Fruit fly (Drosophila melanogaster) S2 (cell line): ENCODE results near the gene CG15262.

Source experiments
- CG8478 ChIP-seq: fragments of >200 bp; optimal IDR thresholded peaks from 2 replicates; lab custom pipeline; 2018
- CTCF ChIP-seq, 2 experiments: fragments of >200 bp; optimal IDR thresholded peaks; 2 replicates each; lab custom pipeline; 2018

CG15262 gene

DNA sequence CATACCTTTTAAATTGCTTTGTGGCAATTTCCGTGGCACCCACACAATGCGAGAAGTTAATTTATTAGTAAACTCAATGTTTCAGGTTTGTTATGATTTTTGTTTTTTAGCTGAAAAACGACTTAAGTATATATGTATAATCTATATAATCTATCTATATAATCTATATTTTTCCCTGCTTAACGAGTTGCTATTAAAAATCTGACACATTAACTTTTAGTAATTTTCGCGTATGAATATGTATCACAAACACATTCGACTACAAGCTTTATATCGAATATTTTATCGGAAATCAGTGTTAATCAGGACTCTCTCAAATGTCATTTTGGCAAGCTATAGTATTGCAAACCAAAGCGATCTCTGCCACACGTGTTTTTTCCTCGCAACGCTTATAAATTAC is at the start of gene CG15262:
TSS of gene CG15262 (plus strand) at position 301 of the 400 bp plus-strand sequence.
- TF ChIP-seq CG8478 (lab: Kevin White, UChicago), result no peak
- TF ChIP-seq CTCF (optimal IDR thresholded peaks at IDR 0.05; lab: Kevin White, UChicago), result no peak

DNA sequence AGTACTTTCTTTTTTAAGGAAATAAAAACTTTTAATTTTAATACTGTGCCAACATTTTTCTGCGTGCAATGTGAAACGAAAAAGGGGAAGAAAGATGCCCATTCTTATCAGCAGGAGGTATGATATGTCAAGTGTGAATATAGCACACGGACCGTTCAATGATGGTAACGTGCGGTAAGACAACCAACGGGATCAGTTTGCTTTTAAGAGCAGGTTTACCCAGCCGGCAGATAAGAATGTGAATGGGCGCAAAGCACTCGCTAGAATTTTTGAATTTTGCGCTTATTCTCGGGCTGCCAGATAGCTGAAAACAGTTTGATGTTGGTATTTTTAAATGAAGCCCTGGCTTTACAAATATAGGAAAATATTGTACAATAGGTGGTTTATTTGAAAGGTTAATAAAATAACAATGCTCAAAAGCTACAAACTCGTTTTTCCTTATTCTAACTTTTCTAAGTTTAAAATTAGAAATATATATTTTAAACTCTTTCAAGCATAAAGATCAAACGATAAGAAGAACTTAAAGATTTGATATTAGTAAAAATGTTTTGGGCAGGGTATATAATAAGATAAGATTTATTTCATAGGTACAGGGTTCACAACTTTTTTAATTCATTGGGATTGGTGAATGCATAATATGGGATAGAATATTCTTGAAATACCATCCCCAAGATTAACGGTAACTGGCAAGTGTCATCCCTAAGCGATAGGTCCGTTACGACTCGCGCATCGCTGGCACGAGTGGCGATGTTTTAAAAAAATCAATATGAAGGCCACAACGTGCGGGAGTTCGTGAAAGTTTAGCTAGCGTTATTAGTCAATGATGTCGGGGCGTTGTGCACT is 49.2 kb upstream of the CG15262 start, which contains the start of gene dao:
TSS of gene dao (plus strand) at position 717 of the 843 bp plus-strand sequence.
- no peak for TF ChIP-seq CTCF (optimal IDR thresholded peaks at IDR 0.05; lab: Kevin White, UChicago)
- no peak for TF ChIP-seq CG8478 (lab: Kevin White, UChicago)

DNA sequence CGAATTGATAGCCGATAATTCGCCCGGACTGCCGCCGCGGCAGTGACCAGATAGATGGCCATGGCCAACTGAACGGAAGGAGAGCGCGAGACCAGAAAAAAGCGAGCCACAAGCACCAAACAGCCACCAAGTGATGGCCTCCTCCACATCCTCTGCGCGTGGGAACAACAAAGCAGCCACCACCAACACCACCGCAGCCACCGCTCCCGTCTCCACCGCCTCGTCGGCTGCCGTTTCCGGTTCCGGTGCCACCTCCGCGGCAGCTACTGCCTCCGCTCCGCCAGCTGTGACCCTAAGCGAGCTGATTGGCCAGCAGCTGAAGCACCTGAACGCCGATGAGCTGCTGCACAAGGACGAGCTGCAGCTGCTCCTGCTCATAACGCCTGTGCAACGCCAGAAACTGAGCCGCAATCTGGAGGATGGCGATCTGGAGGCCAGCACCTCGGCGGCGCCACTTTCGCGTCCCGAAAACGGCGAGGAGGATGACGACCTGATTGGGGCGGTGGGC is 48.5 kb upstream of the CG15262 start:
- no peak for TF ChIP-seq CG8478 (lab: Kevin White, UChicago)
- TF ChIP-seq CTCF (optimal IDR thresholded peaks at IDR 0.05; lab: Kevin White, UChicago), result no peak

DNA sequence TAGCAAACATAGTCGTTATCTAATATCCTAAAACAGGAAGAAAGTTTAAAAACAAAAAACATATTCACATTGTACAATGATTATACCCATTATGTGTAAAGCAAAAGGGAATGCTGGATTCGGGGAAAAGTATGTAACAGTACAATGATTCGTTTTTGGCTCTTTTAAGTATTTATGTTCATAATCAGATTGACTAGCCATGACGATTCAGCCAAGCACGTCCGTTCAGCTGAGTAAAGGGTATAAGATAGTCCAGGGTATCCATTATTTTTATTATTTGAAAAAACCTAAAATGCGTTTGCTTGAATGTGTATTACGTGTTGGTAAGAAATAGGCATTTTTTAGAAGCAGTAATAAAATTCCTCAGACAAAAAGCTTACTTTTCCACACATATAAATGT is 47.9 kb upstream of the CG15262 start:
- TF ChIP-seq CG8478 (lab: Kevin White, UChicago) (no peak), CTCF (optimal IDR thresholded peaks at IDR 0.05; lab: Kevin White, UChicago) (no peak)

DNA sequence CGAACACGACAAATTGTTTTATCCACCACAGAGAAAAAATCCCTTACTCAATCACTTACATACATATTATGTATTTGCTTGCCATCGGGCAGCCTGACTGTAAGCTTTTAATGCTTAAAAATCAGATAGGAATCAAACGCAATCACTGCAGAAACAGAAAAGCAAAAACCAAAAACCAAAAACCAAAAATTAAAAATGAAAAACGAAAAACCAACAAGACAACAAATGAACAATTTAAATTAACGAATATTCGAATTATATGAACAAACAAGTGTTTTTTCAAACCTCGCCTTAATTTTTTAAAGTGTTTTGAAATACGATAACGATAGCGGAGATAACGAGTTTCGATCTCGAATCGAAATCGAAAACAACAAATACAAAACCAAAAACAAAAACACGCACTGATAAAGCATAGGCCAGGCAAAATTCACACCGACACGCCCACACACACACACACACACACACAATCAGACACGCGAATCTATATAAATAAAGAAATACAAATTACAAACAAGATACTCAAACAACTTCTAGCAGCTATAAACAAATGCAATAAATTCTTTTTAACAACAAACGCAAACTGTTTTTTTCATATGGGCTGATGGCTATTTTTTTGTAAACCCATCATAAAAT is 43.3 kb upstream of the CG15262 start:
- TF ChIP-seq CTCF (optimal IDR thresholded peaks at IDR 0.05; lab: Kevin White, UChicago), result no peak
- no peak for TF ChIP-seq CG8478 (lab: Kevin White, UChicago)

DNA sequence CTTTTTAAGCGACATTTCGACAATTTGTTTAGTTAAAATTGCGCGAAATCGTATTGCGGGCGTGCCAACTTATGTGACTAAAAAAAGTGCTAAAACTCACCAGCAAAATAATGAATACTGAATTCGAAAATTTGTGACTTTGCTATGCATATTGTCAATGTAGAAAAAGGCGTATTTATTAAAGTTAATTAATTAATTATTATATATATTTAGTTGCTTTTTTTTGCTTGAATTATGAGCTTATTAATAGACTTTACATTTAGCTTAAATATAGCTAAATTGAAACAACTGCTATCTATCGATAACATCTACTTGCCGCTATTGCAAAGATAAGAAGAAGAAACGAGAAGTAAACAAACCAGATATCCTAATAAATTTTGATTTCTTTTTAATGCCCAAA is 41.4 kb upstream of the CG15262 start, which contains the start of the genes PolD3 and Uxt:
TSS of gene PolD3 (minus strand) at position 56 of the 400 bp plus-strand sequence.
TSS of gene Uxt (plus strand) at position 333 of the 400 bp plus-strand sequence.
- TF ChIP-seq CG8478 (lab: Kevin White, UChicago), result no peak
- TF ChIP-seq CTCF (optimal IDR thresholded peaks at IDR 0.05; lab: Kevin White, UChicago), result no peak

DNA sequence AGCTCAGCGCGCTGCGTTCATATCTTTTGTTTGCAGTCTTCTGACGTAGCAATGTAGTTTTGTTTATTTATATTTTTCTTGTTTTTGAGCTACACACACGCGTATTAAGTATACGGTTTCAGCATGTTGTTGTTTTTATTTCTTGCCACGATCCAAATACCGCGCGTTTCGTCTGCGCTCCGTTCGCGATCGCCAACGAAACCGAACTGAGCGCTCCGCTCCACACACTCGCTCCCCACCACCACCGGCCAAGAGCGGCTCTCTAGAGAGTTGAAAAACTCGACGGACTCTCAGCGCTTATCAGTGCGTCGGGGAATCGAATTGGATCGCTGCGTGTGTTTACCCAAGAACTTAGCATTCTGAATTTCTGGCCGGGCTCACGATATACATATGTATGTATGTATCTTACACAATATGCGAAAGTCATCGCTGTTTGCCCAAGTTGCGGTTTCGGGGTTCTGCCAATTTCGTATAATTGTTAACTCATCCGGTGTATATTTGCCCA is 33.1 kb upstream of the CG15262 start, which contains the start of gene yuri:
TSS of gene yuri (minus strand) at position 210 of the 505 bp plus-strand sequence.
- no peak for TF ChIP-seq CG8478 (lab: Kevin White, UChicago)
- TF ChIP-seq CTCF (optimal IDR thresholded peaks at IDR 0.05; lab: Kevin White, UChicago), result no peak

DNA sequence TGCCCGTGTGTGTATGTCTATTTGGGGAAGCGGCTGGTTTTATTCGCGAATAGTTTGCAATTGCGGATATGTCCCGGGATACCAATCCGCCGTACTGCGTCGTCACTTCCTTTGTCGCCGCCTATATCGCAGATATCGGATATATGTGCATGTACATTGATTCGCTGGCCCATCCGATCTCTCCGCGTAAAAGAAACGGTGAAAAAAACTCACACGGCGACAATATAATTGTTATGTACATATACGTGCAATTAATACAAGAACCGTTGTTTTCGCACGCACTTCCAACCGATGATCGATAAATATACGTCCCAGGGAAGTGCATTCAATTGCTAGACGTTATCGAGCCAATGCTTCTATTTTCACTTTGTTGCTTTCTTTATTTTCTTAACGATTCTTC is 26.3 kb upstream of the CG15262 start:
- TF ChIP-seq CG8478 (lab: Kevin White, UChicago), result no peak
- TF ChIP-seq CTCF (optimal IDR thresholded peaks at IDR 0.05; lab: Kevin White, UChicago), result no peak

DNA sequence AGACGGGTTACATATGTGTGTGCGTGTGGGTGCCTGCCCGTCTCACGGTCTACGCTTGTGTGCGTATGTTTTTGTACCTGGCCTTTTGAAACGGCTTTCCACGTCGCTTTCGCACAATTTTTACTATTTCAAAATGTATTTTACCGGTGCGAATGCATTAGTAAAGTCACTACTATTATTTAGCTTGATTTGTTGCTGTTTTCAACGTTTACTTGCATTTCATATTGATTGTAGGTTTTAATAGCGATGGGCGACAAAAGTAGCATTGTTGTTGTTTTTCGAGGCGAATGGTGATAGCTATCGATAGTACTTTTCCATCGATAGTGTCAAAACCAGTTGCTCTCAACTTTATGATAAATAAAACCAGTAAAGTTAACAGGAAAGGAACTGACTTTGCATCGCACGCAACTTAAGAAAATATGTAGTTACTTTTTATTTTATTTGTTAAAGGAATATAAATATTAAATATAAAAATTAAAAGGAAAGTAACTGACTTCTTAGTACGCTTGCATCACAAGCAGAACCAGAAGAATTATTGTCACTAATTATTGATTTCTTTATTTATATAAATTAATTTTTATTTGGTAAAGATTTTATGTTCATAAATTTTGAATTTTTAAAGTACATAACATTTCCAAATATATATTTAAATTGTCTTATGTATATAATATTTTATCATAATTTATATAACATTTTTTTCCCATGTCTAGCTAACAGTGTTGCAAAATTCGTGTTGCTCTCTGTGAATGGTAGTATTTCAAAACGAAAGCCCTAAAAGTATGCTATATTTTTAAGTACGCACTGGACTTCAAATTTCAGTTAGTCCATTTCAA is 25.6 kb upstream of the CG15262 start, which contains the start of gene Cul3:
TSS of gene Cul3 (minus strand) at position 268 of the 833 bp plus-strand sequence.
- no peak for TF ChIP-seq CTCF (optimal IDR thresholded peaks at IDR 0.05; lab: Kevin White, UChicago)
- TF ChIP-seq CG8478 (lab: Kevin White, UChicago), result no peak

DNA sequence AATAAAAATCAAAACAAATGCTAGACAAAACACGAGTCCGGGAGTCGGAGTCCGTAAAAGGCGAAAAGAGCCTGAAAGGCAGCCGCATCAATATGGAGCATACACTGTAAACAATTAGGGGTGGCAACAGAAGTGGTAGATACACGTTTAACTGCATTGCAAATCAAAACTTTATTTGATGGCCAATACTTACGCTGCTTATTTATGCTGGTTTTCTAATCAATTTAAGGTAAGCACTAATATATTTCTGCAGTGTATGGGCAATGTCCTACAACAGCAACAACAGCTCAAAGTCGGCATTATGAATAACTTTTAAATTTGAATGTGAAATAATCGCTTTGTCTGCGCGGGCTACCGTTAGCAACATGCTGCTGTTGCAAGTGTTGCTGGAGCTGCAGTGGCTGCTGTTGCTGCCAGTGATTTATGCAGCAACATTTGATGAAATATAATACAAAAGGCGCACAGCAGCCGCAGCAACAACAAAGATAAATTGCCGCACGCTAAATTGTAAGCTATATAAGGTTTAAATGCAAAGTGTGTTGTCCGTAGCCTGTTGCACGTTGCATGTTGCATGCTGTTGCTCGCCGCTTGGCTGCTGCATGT is 24.0 kb upstream of the CG15262 start:
- TF ChIP-seq CTCF (optimal IDR thresholded peaks at IDR 0.05; lab: Kevin White, UChicago) (no peak), CG8478 (lab: Kevin White, UChicago) (no peak)

DNA sequence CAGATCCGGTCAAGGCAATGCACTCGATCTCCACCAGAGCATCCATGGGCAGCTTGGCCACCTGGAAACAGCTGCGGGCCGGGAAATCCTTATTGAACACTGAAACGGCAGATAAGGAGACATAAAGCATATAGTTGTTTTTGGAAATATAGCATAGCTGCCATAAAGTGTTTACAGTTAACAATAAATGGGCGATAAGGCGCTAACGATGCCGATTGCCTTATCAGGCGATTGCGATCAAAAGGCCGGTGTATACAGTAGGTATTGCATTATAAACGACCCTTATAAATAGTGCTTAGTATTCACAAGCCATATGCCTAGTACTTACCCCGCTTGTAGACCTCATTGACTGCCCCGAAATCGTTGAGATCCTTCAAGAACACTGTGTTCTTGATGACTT is 23.3 kb upstream of the CG15262 start:
- TF ChIP-seq CG8478 (lab: Kevin White, UChicago) (no peak), CTCF (optimal IDR thresholded peaks at IDR 0.05; lab: Kevin White, UChicago) (no peak)

DNA sequence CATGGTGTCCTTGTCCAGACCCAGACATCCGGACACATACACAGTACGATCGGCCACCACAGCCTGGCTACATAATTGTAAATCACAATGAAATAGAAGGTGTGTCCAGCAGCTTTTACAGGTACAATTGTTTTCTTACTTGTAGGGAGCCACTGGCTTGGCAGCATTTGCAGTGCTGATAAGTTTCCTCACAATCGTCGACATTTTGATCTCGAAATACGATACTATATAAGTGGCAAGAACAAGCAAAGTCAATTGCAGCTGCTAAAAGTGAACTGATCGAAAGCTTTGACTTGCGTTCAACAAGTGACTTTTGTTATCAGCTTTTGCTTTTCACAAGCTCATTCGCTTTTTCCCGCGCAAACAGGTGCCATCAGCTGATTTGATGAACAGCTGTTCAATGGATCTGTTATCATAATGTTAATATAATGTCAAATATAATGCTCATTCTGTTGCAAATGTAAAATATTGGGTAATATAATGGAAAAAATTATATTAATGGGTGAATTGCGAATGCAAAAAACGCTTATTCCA is 22.8 kb upstream of the CG15262 start, which contains the start of gene UK114:
TSS of gene UK114 (minus strand) at position 309 of the 534 bp plus-strand sequence.
- TF ChIP-seq CTCF (optimal IDR thresholded peaks at IDR 0.05; lab: Kevin White, UChicago), result no peak
- no peak for TF ChIP-seq CG8478 (lab: Kevin White, UChicago)

DNA sequence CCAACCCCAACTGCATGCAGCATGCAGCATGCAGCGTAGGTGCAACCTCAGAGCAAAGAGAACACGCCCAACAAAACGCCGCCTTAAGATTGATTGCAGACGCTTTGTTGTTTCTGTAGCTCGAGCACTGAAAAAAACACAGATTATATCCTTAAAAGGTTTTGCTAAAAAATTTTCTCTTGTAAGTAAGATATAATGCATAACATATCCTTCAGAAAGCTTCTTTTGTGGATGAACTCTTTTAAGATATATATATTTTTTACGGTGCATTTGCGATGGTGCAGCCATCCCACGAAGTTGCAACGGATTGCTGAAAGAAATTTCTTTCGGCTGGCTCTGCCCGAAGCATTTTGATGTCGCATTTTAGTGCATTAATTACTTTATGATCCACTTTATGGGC is 21.8 kb upstream of the CG15262 start:
- TF ChIP-seq CTCF (optimal IDR thresholded peaks at IDR 0.05; lab: Kevin White, UChicago) (no peak), CG8478 (lab: Kevin White, UChicago) (no peak)
